Worm (Caenorhabditis elegans) whole organism, L1 larva: ENCODE measurements around the gene T22F3.12.

Experiments used
- alr-1 ChIP-seq: fragments of 200-800 bp; sonication (Bioruptor generic); optimal IDR thresholded peaks from 2 replicates; lab custom pipeline; 2018; ENCODE audit warnings: borderline replicate concordance, mild to moderate bottlenecking, missing genetic modification characterization, missing compliant biosample characterization
- fkh-10 ChIP-seq: sonication (generic microtip); optimal IDR thresholded peaks from 2 replicates; lab custom pipeline; 2017; ENCODE audit warnings: missing biosample characterization, missing genetic modification reagents, missing genetic modification characterization
- hlh-4 ChIP-seq: sonication (generic microtip); optimal IDR thresholded peaks from 2 replicates; lab custom pipeline; 2016; ENCODE audit warnings: mild to moderate bottlenecking, missing genetic modification characterization, missing compliant biosample characterization
- nhr-19 ChIP-seq: fragments of 200-800 bp; sonication (Bioruptor generic); conservative IDR thresholded peaks from 2 replicates; pipeline ENCODE4 v1.3.6; 2022; ENCODE audit warnings: missing genetic modification characterization, missing compliant biosample characterization
- nhr-28 ChIP-seq: fragments of 150-350 bp; optimal IDR thresholded peaks from 2 replicates; lab custom pipeline; 2014; ENCODE audit warnings: missing biosample characterization, missing genetic modification characterization
- nhr-71 ChIP-seq: sonication (generic microtip); optimal IDR thresholded peaks from 2 replicates; lab custom pipeline; 2016; ENCODE audit warnings: mild to moderate bottlenecking, missing genetic modification characterization, moderate library complexity, missing compliant biosample characterization
- nhr-76 ChIP-seq: sonication (generic microtip); optimal IDR thresholded peaks from 2 replicates; lab custom pipeline; 2017; ENCODE audit warnings: missing biosample characterization, missing genetic modification characterization
- pqm-1 ChIP-seq: sonication (generic microtip); optimal IDR thresholded peaks from 3 replicates; lab custom pipeline; 2017; ENCODE audit warnings: missing biosample characterization, missing genetic modification characterization
- rnt-1 ChIP-seq: sonication (generic microtip); optimal IDR thresholded peaks from 2 replicates; lab custom pipeline; 2016; ENCODE audit warnings: mild to moderate bottlenecking, missing genetic modification characterization, moderate library complexity, missing compliant biosample characterization
- snpc-4 ChIP-seq: fragments of 150-350 bp; optimal IDR thresholded peaks from 2 replicates; lab custom pipeline; 2014; ENCODE audit warnings: missing biosample characterization, missing genetic modification characterization
- snu-23 ChIP-seq: sonication (generic microtip); optimal IDR thresholded peaks from 2 replicates; lab custom pipeline; 2016; ENCODE audit warnings: missing genetic modification characterization, missing compliant biosample characterization
- sox-4 ChIP-seq: sonication (generic microtip); optimal IDR thresholded peaks from 2 replicates; lab custom pipeline; 2016; ENCODE audit warnings: missing genetic modification characterization, missing compliant biosample characterization
- unc-62 ChIP-seq: fragments of 150-350 bp; optimal IDR thresholded peaks from 2 replicates; lab custom pipeline; 2014; ENCODE audit warnings: missing biosample characterization, missing genetic modification reagents, missing genetic modification characterization
- vab-15 ChIP-seq: sonication (generic microtip); optimal IDR thresholded peaks from 2 replicates; lab custom pipeline; 2017; ENCODE audit warnings: missing genotype, mild to moderate bottlenecking, missing genetic modification characterization, missing compliant biosample characterization

DNA sequence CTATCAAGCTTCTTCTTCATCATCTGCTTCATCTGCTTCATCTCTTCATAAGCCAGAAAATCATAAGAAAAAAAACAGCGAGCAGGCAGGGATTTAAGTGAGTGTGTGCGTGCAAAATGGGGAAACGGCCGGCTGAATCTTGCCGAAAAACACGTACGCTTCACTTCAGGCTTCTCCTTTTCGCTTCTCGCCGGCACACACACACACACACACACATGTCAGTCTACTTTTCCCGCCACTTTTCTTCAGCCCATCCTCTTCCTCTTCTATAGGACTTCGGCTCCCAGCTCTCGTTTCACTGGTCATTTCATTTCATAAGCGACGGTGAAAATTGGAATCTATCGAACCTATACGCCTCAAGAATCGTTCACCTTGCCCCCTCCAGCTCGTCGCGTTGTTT, 12.8 kb downstream of the T22F3.12 start:
- TF ChIP-seq nhr-76 (no peak), nhr-71 (tag; lab: Kevin White, UChicago) (no peak), unc-62 (GFP tag; lab: Kevin White, UChicago) (no peak), snpc-4 (tag; lab: Kevin White, UChicago) (no peak), snu-23 (no peak), rnt-1 (tag; lab: Kevin White, UChicago) (no peak), alr-1 (tag; lab: Kevin White, UChicago) (no peak), fkh-10 (GFP tag; lab: Kevin White, UChicago) (no peak), sox-4 (tag; lab: Kevin White, UChicago) (no peak), vab-15 (tag; lab: Kevin White, UChicago) (no peak), pqm-1 (tag; lab: Kevin White, UChicago) (no peak), nhr-19 (GFP tag; lab: Robert Waterston, UW) (no peak), nhr-28 (tag; lab: Kevin White, UChicago) (no peak), hlh-4 (tag; lab: Kevin White, UChicago) (no peak)
